Worm (Caenorhabditis elegans): ENCODE data around the gene math-28.
"Not testable (repeated sequence)": the region's sequence is repeated elsewhere in the genome, so short reads cannot be mapped to it uniquely, and the experiment has no call there.

DNA sequence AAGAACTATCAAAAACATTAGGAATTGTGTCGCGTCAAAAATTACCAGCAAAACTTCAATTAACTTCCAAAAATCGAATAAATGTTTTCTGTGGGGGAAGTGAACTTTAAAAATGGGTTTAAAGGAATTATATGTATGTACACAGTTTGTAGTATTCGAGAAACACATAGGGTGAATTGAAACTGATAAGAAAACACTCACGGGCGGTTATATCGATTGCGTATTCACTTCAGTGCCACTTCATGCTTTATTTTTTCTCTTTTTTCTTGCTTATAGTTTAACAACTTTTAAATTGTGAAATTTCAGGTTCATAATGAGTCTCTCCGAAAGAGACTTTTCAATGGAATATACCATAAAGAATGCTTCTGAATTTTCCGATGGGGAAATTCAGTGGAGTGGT, 12.1 kb downstream of the math-28 start, which contains the start of gene F36H5.14:
- TF ChIP-seq ztf-11, mep-1, blmp-1, nhr-28, lsy-2, nhr-76, snpc-4, nhr-2 (tag; optimal IDR thresholded peaks at IDR 0.05): not testable (repeated sequence)
